Worm (Caenorhabditis elegans): ENCODE results near the gene evl-14.

Gene evl-14

ce11 chrIII:4323859-4324258, 10.9 kb upstream of the evl-14 start, which contains the start of gene H38K22.9:
Gene H38K22.9 (plus strand): TSS chrIII:4324159.
- TF ChIP-seq fos-1 (tag; optimal IDR thresholded peaks at IDR 0.05), result no peak
- TF ChIP-seq snpc-4 (tag; optimal IDR thresholded peaks at IDR 0.05), result no peak
- TF ChIP-seq lin-39 (tag; optimal IDR thresholded peaks at IDR 0.05), result no peak
- no peak for TF ChIP-seq ceh-82 (tag; optimal IDR thresholded peaks at IDR 0.05)
- no peak for TF ChIP-seq nhr-23 (tag; optimal IDR thresholded peaks at IDR 0.05)
- TF ChIP-seq C34F6.9 (tag; optimal IDR thresholded peaks at IDR 0.05), result no peak
- TF ChIP-seq ama-1 (optimal IDR thresholded peaks at IDR 0.05), result no peak

ce11 chrIII:4323120-4323519, 10.2 kb upstream of the evl-14 start:
- TF ChIP-seq elt-1 (tag; optimal IDR thresholded peaks at IDR 0.05), result no peak
- peak; percentile 85 for TF ChIP-seq unc-55 (GFP tag; optimal IDR thresholded peaks at IDR 0.05)
- TF ChIP-seq sma-9 (GFP tag; optimal IDR thresholded peaks at IDR 0.05), result peak; percentile 43
- TF ChIP-seq sma-9 (tag; optimal IDR thresholded peaks at IDR 0.05), result no peak
- peak; percentile 70 for TF ChIP-seq F13H6.1 (tag; optimal IDR thresholded peaks at IDR 0.05)
- peak; percentile 72 for TF ChIP-seq mab-5 (tag; optimal IDR thresholded peaks at IDR 0.05)
- TF ChIP-seq sma-3 (GFP tag; optimal IDR thresholded peaks at IDR 0.05), result no peak
- no peak for TF ChIP-seq lin-11 (tag; optimal IDR thresholded peaks at IDR 0.05)
- peak; percentile 6 for TF ChIP-seq nhr-129 (tag; optimal IDR thresholded peaks at IDR 0.05)
- TF ChIP-seq lsy-2 (tag; optimal IDR thresholded peaks at IDR 0.05), result peak in 1 of 2 experiments; percentile 54
- peak; percentile 31 for TF ChIP-seq crh-2 (tag; optimal IDR thresholded peaks at IDR 0.05)
- peak; percentile 79 for TF ChIP-seq C34F6.9 (tag; optimal IDR thresholded peaks at IDR 0.05)
- TF ChIP-seq zag-1 (tag; optimal IDR thresholded peaks at IDR 0.05), result peak; percentile 1
- peak; percentile 5 for TF ChIP-seq sem-4 (tag; optimal IDR thresholded peaks at IDR 0.05)

DNA sequence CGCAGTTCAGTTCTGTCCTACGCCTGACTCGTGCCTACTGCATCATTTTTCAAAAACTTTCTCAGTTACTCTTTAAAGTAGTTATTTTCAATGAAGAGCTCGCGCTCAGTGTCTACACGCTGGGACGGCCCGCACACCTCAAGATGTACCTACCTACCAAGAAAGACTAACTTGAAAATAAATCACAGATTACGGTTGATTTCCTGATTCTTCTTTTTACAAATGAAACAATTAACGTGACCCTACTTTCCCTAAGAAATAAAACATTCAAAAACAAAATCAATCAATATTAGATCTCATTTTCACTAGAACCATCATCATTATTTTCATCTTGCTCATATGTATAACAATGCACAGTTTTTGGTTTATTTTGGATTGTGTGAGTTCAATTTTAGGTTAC, 8.5 kb upstream of the evl-14 start, which contains the start of gene H38K22.7:
H38K22.7 (plus strand) TSS at position 301 of the 400 bp plus-strand sequence.
- TF ChIP-seq mbf-1 (tag; optimal IDR thresholded peaks at IDR 0.05) (no peak), nhr-237 (tag; optimal IDR thresholded peaks at IDR 0.05) (no peak), nhr-25 (tag; optimal IDR thresholded peaks at IDR 0.05) (no peak), sem-4 (tag; optimal IDR thresholded peaks at IDR 0.05) (no peak), ama-1 (optimal IDR thresholded peaks at IDR 0.05) (no peak), elt-3 (tag; optimal IDR thresholded peaks at IDR 0.05) (no peak), lin-13 (GFP tag; optimal IDR thresholded peaks at IDR 0.05) (no peak), sma-3 (GFP tag; optimal IDR thresholded peaks at IDR 0.05) (no peak), skn-1 (tag; optimal IDR thresholded peaks at IDR 0.05) (no peak), aly-2 (tag; optimal IDR thresholded peaks at IDR 0.05) (no peak), nhr-10 (tag; optimal IDR thresholded peaks at IDR 0.05) (no peak), mdl-1 (tag; optimal IDR thresholded peaks at IDR 0.05) (no peak), mab-5 (tag; optimal IDR thresholded peaks at IDR 0.05) (no peak), nhr-21 (tag; optimal IDR thresholded peaks at IDR 0.05) (no peak), C34F6.9 (tag; optimal IDR thresholded peaks at IDR 0.05) (no peak), unc-39 (tag; optimal IDR thresholded peaks at IDR 0.05) (no peak), nhr-23 (tag; optimal IDR thresholded peaks at IDR 0.05) (no peak), dmd-4 (tag; optimal IDR thresholded peaks at IDR 0.05) (no peak)

ce11 chrIII:4320113-4320512, 7.2 kb upstream of the evl-14 start, which contains the start of gene H38K22.6:
Gene H38K22.6 (plus strand): TSS chrIII:4320413.
- no peak for TF ChIP-seq ama-1 (optimal IDR thresholded peaks at IDR 0.05)
- TF ChIP-seq lin-39 (tag; optimal IDR thresholded peaks at IDR 0.05), result no peak
- TF ChIP-seq unc-62 (GFP tag; optimal IDR thresholded peaks at IDR 0.05), result no peak
- no peak for TF ChIP-seq dmd-4 (tag; optimal IDR thresholded peaks at IDR 0.05)
- no peak for TF ChIP-seq egl-27 (tag; optimal IDR thresholded peaks at IDR 0.05)
- no peak for TF ChIP-seq nhr-10 (tag; optimal IDR thresholded peaks at IDR 0.05)
- TF ChIP-seq alr-1 (tag; optimal IDR thresholded peaks at IDR 0.05), result no peak
- TF ChIP-seq peb-1 (tag; optimal IDR thresholded peaks at IDR 0.05), result no peak

DNA sequence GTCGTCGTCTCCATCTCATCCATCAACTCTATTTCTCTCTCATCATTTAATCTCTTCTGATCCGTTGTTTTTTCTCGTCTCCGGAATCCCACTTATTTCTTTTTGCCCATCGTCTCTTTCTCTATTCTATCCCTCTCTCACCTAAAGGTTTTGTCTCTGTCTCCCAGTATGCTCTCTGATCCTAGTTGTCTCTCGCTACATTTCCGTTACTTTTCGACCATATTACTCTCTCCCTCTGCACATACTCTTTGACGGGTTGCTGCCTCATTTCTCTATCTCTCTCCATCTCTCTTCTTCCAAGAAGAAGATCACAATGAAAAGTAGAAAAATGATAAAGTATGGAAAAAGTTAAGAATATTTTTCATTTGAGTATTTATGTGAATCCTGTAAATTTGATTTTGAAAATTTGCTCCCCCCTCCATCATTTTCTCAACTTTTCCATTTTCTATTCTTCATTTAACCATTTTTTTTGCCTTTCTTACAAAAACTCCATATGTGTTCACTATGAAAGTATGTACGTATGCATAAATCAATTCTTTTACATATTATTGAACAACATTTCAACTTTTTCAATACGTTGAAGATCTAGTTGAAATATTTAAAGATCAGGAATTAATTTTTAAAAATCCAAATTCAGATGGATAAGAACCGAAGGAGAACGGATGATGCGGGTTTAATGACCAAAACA, 4.3 kb upstream of the evl-14 start, which contains the start of gene tag-131:
tag-131 (plus strand) TSS at position 638 of the 688 bp plus-strand sequence.
- TF ChIP-seq nhr-6 (tag; optimal IDR thresholded peaks at IDR 0.05) (peak; percentile 34), sma-9 (GFP tag; optimal IDR thresholded peaks at IDR 0.05) (peak; percentile 20), sma-9 (tag; optimal IDR thresholded peaks at IDR 0.05) (no peak), dmd-4 (tag; optimal IDR thresholded peaks at IDR 0.05) (no peak), blmp-1 (tag; optimal IDR thresholded peaks at IDR 0.05; ENCODE audit: insufficient read depth) (no peak), sma-3 (GFP tag; optimal IDR thresholded peaks at IDR 0.05) (no peak), unc-62 (GFP tag; optimal IDR thresholded peaks at IDR 0.05) (no peak), nhr-11 (tag; optimal IDR thresholded peaks at IDR 0.05) (no peak), R02D3.7 (tag; optimal IDR thresholded peaks at IDR 0.05) (no peak), ztf-4 (tag; optimal IDR thresholded peaks at IDR 0.05) (no peak), nhr-12 (tag; optimal IDR thresholded peaks at IDR 0.05) (no peak), alr-1 (tag; optimal IDR thresholded peaks at IDR 0.05) (no peak), unc-55 (GFP tag; optimal IDR thresholded peaks at IDR 0.05) (no peak), lsy-2 (tag; optimal IDR thresholded peaks at IDR 0.05) (peak in 1 of 2 experiments; percentile 56), fos-1 (tag; optimal IDR thresholded peaks at IDR 0.05) (peak; percentile 11), nhr-237 (tag; optimal IDR thresholded peaks at IDR 0.05) (no peak), nhr-25 (tag; optimal IDR thresholded peaks at IDR 0.05) (no peak), F13H6.1 (tag; optimal IDR thresholded peaks at IDR 0.05) (peak; percentile 64), nhr-10 (tag; optimal IDR thresholded peaks at IDR 0.05) (no peak), ZK546.5 (tag; optimal IDR thresholded peaks at IDR 0.05) (no peak), C34F6.9 (tag; optimal IDR thresholded peaks at IDR 0.05) (peak; percentile 67), ztf-11 (tag; optimal IDR thresholded peaks at IDR 0.05) (no peak), ceh-82 (tag; optimal IDR thresholded peaks at IDR 0.05) (no peak)

All from whole organism, L2 larva.